Worm (Caenorhabditis elegans) whole organism, L2 larva: ENCODE data around the gene Y38F1A.1.

ENCODE experiments used
- aly-2 ChIP-seq: fragments of 150-350 bp; optimal IDR thresholded peaks from 2 replicates; lab custom pipeline; 2014; ENCODE audit warnings: missing biosample characterization, missing genetic modification characterization
- lsy-2 ChIP-seq, 2 experiments: fragments of 150-350 bp in 1 of 2; sonication (generic microtip) in 1 of 2; optimal IDR thresholded peaks; 2 replicates each; lab custom pipeline; 2014 to 2017; ENCODE audit warnings: missing biosample characterization in 2 of 2, missing genetic modification characterization in 2 of 2
- nhr-6 ChIP-seq: fragments of 150-350 bp; optimal IDR thresholded peaks from 2 replicates; lab custom pipeline; 2014; ENCODE audit warnings: missing biosample characterization, missing genetic modification characterization
- zag-1 ChIP-seq: fragments of 150-350 bp; optimal IDR thresholded peaks from 2 replicates; lab custom pipeline; 2014; ENCODE audit warnings: missing biosample characterization, missing genetic modification characterization
- ztf-11 ChIP-seq: sonication (generic microtip); optimal IDR thresholded peaks from 2 replicates; lab custom pipeline; 2017; ENCODE audit warnings: missing biosample characterization, missing genetic modification characterization

ce11 chrII:12996249-12996648 lies 41.7 kb upstream of the Y38F1A.1 start, which contains the start of gene hphd-1:
- TF ChIP-seq nhr-6 (no peak), zag-1 (tag; lab: Kevin White, UChicago) (no peak), ztf-11 (tag; lab: Kevin White, UChicago) (no peak), aly-2 (tag; lab: Kevin White, UChicago) (no peak), lsy-2 (tag; optimal IDR thresholded peaks at IDR 0.05; lab: Kevin White, UChicago) (peak in 1 of 2 experiments; percentile 50)
